Worm (Caenorhabditis elegans) whole organism, late embryonic: ENCODE data around the gene clec-177.

Experiments
- F13H6.1 ChIP-seq: sonication (generic microtip); optimal IDR thresholded peaks from 2 replicates; lab custom pipeline; 2016; ENCODE audit warnings: missing genetic modification characterization, missing compliant biosample characterization
- K02D7.2 ChIP-seq: sonication (generic microtip); optimal IDR thresholded peaks from 2 replicates; lab custom pipeline; 2017; ENCODE audit warnings: mild to moderate bottlenecking, missing genetic modification characterization, missing compliant biosample characterization
- ama-1 ChIP-seq: fragments of 150-350 bp; optimal IDR thresholded peaks from 2 replicates; lab custom pipeline; 2014
- ceh-9 ChIP-seq: sonication (generic microtip); optimal IDR thresholded peaks from 2 replicates; lab custom pipeline; 2016; ENCODE audit warnings: mild to moderate bottlenecking, missing genetic modification characterization, inconsistent platforms, missing compliant biosample characterization
- dve-1 ChIP-seq: sonication (generic microtip); optimal IDR thresholded peaks from 2 replicates; lab custom pipeline; 2017; ENCODE audit warnings: antibody characterized with exemption, mild to moderate bottlenecking, missing genetic modification characterization, missing compliant biosample characterization
- elt-2 ChIP-seq: sonication (generic microtip); optimal IDR thresholded peaks from 2 replicates; lab custom pipeline; 2016; ENCODE audit warnings: missing genetic modification reagents, missing genetic modification characterization, missing compliant biosample characterization
- gmeb-2 ChIP-seq: sonication (generic microtip); optimal IDR thresholded peaks from 2 replicates; lab custom pipeline; 2016; ENCODE audit warnings: missing genetic modification characterization, inconsistent platforms, missing compliant biosample characterization
- nhr-11 ChIP-seq: fragments of 150-350 bp; optimal IDR thresholded peaks from 2 replicates; lab custom pipeline; 2014; ENCODE audit warnings: missing biosample characterization, missing genetic modification characterization
- pha-4 ChIP-seq: fragments of 150-350 bp; optimal IDR thresholded peaks from 2 replicates; lab custom pipeline; 2018; ENCODE audit warnings: missing biosample characterization, missing genetic modification reagents, missing genetic modification characterization
- pros-1 ChIP-seq: fragments of 150-350 bp; optimal IDR thresholded peaks from 2 replicates; lab custom pipeline; 2014; ENCODE audit warnings: missing biosample characterization, missing genetic modification reagents, missing genetic modification characterization
- sox-4 ChIP-seq: sonication (generic microtip); optimal IDR thresholded peaks from 2 replicates; lab custom pipeline; 2017; ENCODE audit warnings: mild to moderate bottlenecking, missing genetic modification characterization, inconsistent platforms, missing compliant biosample characterization
- tbx-2 ChIP-seq: sonication (generic microtip); optimal IDR thresholded peaks from 2 replicates; lab custom pipeline; 2016; ENCODE audit warnings: missing genetic modification characterization, missing compliant biosample characterization
- ttx-3 ChIP-seq: sonication (generic microtip); optimal IDR thresholded peaks from 2 replicates; lab custom pipeline; 2016; ENCODE audit warnings: missing genetic modification reagents, missing genetic modification characterization, missing compliant biosample characterization
- unc-55 ChIP-seq: sonication (generic microtip); optimal IDR thresholded peaks from 2 replicates; lab custom pipeline; 2017; ENCODE audit warnings: missing biosample characterization, missing genetic modification reagents, missing genetic modification characterization

DNA sequence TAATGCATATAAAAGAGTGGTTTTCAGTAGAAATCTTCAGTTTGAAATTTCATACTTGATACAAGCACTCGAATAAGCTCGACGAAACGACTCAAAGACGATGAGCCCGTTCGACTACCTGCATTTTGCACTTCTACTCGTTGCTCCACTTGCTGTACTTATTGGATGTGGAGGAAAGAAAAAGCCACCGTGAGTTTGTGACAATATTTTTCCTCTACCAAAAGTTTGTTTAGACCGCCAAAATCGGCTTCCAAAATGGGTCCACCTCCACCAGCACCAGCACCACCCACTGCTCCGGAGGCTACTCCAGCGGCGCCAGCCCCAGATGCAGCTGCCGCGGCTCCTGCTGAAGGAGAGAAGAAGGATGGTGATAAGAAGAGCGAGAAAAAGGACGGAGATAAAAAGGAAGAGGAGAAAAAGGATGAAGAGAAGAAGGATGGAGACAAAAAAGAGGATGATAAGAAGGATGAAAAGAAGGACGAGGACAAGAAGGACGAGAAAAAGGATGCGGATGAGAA, 9.1 kb upstream of the clec-177 start, which contains the start of gene E03H12.5:
- TF ChIP-seq pha-4 (tag; lab: Kevin White, UChicago) = no peak
- no peak for TF ChIP-seq nhr-11 (tag; lab: Kevin White, UChicago)
- no peak for TF ChIP-seq tbx-2 (tag; lab: Kevin White, UChicago)
- no peak for TF ChIP-seq ceh-9 (tag; lab: Kevin White, UChicago)
- TF ChIP-seq K02D7.2 (tag; lab: Kevin White, UChicago) = no peak
- no peak for TF ChIP-seq ttx-3 (tag; lab: Kevin White, UChicago)
- TF ChIP-seq elt-2 (tag; lab: Kevin White, UChicago) = no peak
- no peak for TF ChIP-seq ama-1 (lab: Kevin White, UChicago)
- no peak for TF ChIP-seq dve-1
- TF ChIP-seq gmeb-2 = no peak
- TF ChIP-seq sox-4 (tag; lab: Kevin White, UChicago) = no peak
- no peak for TF ChIP-seq F13H6.1 (tag; lab: Kevin White, UChicago)
- TF ChIP-seq unc-55 (GFP tag; lab: Kevin White, UChicago) = no peak
- no peak for TF ChIP-seq pros-1
